Fruit fly (Drosophila melanogaster): ENCODE data around the gene CG42245.
A peak's percentile ranks its signal among the peaks of the same experiment; 100 is the strongest.

CG42245 gene

dm6 chr3L:2589167-2589910, 42.2 kb upstream of the CG42245 start, which contains the start of gene dos (continued):
- TF ChIP-seq Mes4 (GFP tag; optimal IDR thresholded peaks at IDR 0.05) (peak; percentile 10), slou (GFP tag; optimal IDR thresholded peaks at IDR 0.05) (peak; percentile 26), CG2120 (GFP tag; optimal IDR thresholded peaks at IDR 0.05) (peak; percentile 70), CG11398 (GFP tag; optimal IDR thresholded peaks at IDR 0.05) (no peak), br (optimal IDR thresholded peaks at IDR 0.05) (no peak), Atf3 (GFP tag; optimal IDR thresholded peaks at IDR 0.05) (no peak), aop (GFP tag; IDR thresholded peaks at IDR 0.05) (no peak), Gug (GFP tag; IDR thresholded peaks at IDR 0.05) (no peak), H2.0 (GFP tag; IDR thresholded peaks at IDR 0.05) (no peak), wor (GFP tag; IDR thresholded peaks at IDR 0.05) (no peak), CG30403 (GFP tag; optimal IDR thresholded peaks at IDR 0.05) (peak; percentile 75), schlank (tag; optimal IDR thresholded peaks at IDR 0.05) (no peak), Hey (tag; optimal IDR thresholded peaks at IDR 0.05) (no peak), stwl (tag; optimal IDR thresholded peaks at IDR 0.05) (peak; percentile 97), CG1603 (tag; optimal IDR thresholded peaks at IDR 0.05) (peak; percentile 49), CG5953 (GFP tag; IDR thresholded peaks at IDR 0.05) (no peak), CG9932 (GFP tag; IDR thresholded peaks at IDR 0.05) (peak; percentile 49), Sin3A (optimal IDR thresholded peaks at IDR 0.05) (peak; percentile 19), CrebB (tag; optimal IDR thresholded peaks at IDR 0.05) (peak; percentile 39), Ets65A (GFP tag) (no peak), CG18262 (tag; optimal IDR thresholded peaks at IDR 0.05) (peak; percentile 59), CG14441 (GFP tag; IDR thresholded peaks at IDR 0.05) (no peak), CG2129 (GFP tag; IDR thresholded peaks at IDR 0.05; ENCODE audit: partially characterized antibody) (peak; percentile 54), CG6689 (GFP tag; IDR thresholded peaks at IDR 0.05) (no peak), zen (tag; optimal IDR thresholded peaks at IDR 0.05) (peak; percentile 62), CG34224 (GFP tag; IDR thresholded peaks at IDR 0.05; ENCODE audit: partially characterized antibody) (peak; percentile 88), CG5245 (GFP tag; optimal IDR thresholded peaks at IDR 0.05) (peak; percentile 11), Scr (GFP tag; IDR thresholded peaks at IDR 0.05; ENCODE audit: partially characterized antibody) (peak; percentile 73), unpg (GFP tag; optimal IDR thresholded peaks at IDR 0.05) (peak; percentile 23), eyg (GFP tag; optimal IDR thresholded peaks at IDR 0.05) (no peak), Xbp1 (GFP tag; optimal IDR thresholded peaks at IDR 0.05) (peak; percentile 58), CG18619 (GFP tag; optimal IDR thresholded peaks at IDR 0.05) (no peak), Dp (GFP tag; optimal IDR thresholded peaks at IDR 0.05) (peak; percentile 57), ATbp (GFP tag; optimal IDR thresholded peaks at IDR 0.05) (no peak), CG12659 (GFP tag; optimal IDR thresholded peaks at IDR 0.05) (peak; percentile 87), Kr (GFP tag; optimal IDR thresholded peaks at IDR 0.05) (no peak), HLH54F (GFP tag; optimal IDR thresholded peaks at IDR 0.05) (peak; percentile 12), Hr3 (GFP tag; optimal IDR thresholded peaks at IDR 0.05) (peak; percentile 20), jumu (GFP tag; optimal IDR thresholded peaks at IDR 0.05) (no peak), Jarid2 (GFP tag; optimal IDR thresholded peaks at IDR 0.05) (peak; percentile 46), phol (tag; optimal IDR thresholded peaks at IDR 0.05) (peak; percentile 76), Lpt (GFP tag; optimal IDR thresholded peaks at IDR 0.05) (no peak), Camta (GFP tag; optimal IDR thresholded peaks at IDR 0.05) (no peak), caup (GFP tag; optimal IDR thresholded peaks at IDR 0.05; ENCODE audit: severe bottlenecking) (peak; percentile 11), CG14667 (GFP tag; IDR thresholded peaks at IDR 0.05) (no peak), Tbp (GFP tag; optimal IDR thresholded peaks at IDR 0.05) (no peak), BEAF-32 (GFP tag; optimal IDR thresholded peaks at IDR 0.05) (peak; percentile 84), tio (GFP tag; optimal IDR thresholded peaks at IDR 0.05) (no peak), HLHmδ (GFP tag; optimal IDR thresholded peaks at IDR 0.05) (peak; percentile 5), hth (optimal IDR thresholded peaks at IDR 0.05) (no peak), disco-r (GFP tag; optimal IDR thresholded peaks at IDR 0.05) (no peak)
